Fruit fly (Drosophila melanogaster): ENCODE measurements around the gene CG32603.

The CG32603 gene

DNA sequence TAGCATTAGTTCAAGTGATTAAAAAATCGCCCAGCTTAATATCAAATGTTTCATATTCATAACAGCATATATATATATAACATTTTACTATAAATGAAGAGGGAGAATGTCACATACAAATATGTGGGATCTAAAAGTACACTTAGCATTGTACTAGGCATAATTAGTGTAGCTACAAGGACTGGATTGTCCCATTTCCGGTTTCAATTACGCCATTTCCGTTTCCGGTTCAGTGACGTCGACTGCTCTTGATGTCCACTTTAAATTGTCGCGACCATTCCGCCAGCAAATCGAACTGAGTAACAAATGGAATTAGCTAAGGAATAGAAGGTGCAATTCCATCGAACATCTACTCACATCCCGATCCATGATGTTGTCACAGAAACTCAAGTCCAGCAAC is 50.1 kb downstream of the CG32603 start (continued):
- TF ChIP-seq CG11093 (GFP tag; IDR thresholded peaks at IDR 0.05) (no peak), lbe (GFP tag; optimal IDR thresholded peaks at IDR 0.05) (no peak), dan (GFP tag; IDR thresholded peaks at IDR 0.05) (no peak), az2 (GFP tag; optimal IDR thresholded peaks at IDR 0.05) (no peak), CG1233 (GFP tag; optimal IDR thresholded peaks at IDR 0.05) (peak; percentile 12), jigr1 (GFP tag; IDR thresholded peaks at IDR 0.05) (no peak), zfh2 (GFP tag; optimal IDR thresholded peaks at IDR 0.05) (no peak), ci (GFP tag; IDR thresholded peaks at IDR 0.05) (peak; percentile 54; the same call in 2 of the 3 replicates), Fer3 (tag; optimal IDR thresholded peaks at IDR 0.05) (no peak), Deaf1 (tag; optimal IDR thresholded peaks at IDR 0.05) (no peak), NfI (GFP tag; optimal IDR thresholded peaks at IDR 0.05) (no peak), prd (optimal IDR thresholded peaks at IDR 0.05) (no peak), prd (GFP tag; IDR thresholded peaks at IDR 0.05) (no peak), Oaz (GFP tag; IDR thresholded peaks at IDR 0.05) (no peak), onecut (GFP tag; IDR thresholded peaks at IDR 0.05) (no peak), peb (GFP tag; IDR thresholded peaks at IDR 0.05) (no peak), CG2116 (GFP tag; optimal IDR thresholded peaks at IDR 0.05) (peak; percentile 11), CG2202 (tag; optimal IDR thresholded peaks at IDR 0.05) (peak; percentile 22), tin (GFP tag; optimal IDR thresholded peaks at IDR 0.05) (no peak), CG15073 (GFP tag; optimal IDR thresholded peaks at IDR 0.05) (no peak), ac (GFP tag; optimal IDR thresholded peaks at IDR 0.05) (peak; percentile 7), corto (GFP tag; optimal IDR thresholded peaks at IDR 0.05) (no peak), CG6254 (GFP tag; optimal IDR thresholded peaks at IDR 0.05) (no peak), Hmr (GFP tag; optimal IDR thresholded peaks at IDR 0.05) (no peak), Poxn (GFP tag; IDR thresholded peaks at IDR 0.05) (no peak), Lpt (GFP tag; optimal IDR thresholded peaks at IDR 0.05) (no peak), Ets97D (GFP tag; optimal IDR thresholded peaks at IDR 0.05) (peak; percentile 82), CG11247 (GFP tag; IDR thresholded peaks at IDR 0.05) (no peak), CG18476 (GFP tag; optimal IDR thresholded peaks at IDR 0.05) (no peak), sens (GFP tag) (peak; percentile 3), Blimp-1 (GFP tag; optimal IDR thresholded peaks at IDR 0.05) (no peak), Hr78 (GFP tag; optimal IDR thresholded peaks at IDR 0.05) (no peak), CG4424 (GFP tag; optimal IDR thresholded peaks at IDR 0.05) (no peak), lab (GFP tag; optimal IDR thresholded peaks at IDR 0.05) (no peak), Hr39 (optimal IDR thresholded peaks at IDR 0.05) (no peak), CG4360 (GFP tag; IDR thresholded peaks at IDR 0.05) (no peak), kah (GFP tag; optimal IDR thresholded peaks at IDR 0.05) (no peak), Med (GFP tag) (peak; percentile 53), CG2875 (GFP tag; optimal IDR thresholded peaks at IDR 0.05) (peak; percentile 14), gcm (GFP tag; optimal IDR thresholded peaks at IDR 0.05) (peak; percentile 58), maf-S (GFP tag; optimal IDR thresholded peaks at IDR 0.05) (no peak), CG15696 (tag; optimal IDR thresholded peaks at IDR 0.05) (no peak), trh (GFP tag; optimal IDR thresholded peaks at IDR 0.05) (no peak), fd96Cb (tag; optimal IDR thresholded peaks at IDR 0.05) (no peak), CG9437 (GFP tag; optimal IDR thresholded peaks at IDR 0.05) (peak; percentile 30), CG8290 (GFP tag; optimal IDR thresholded peaks at IDR 0.05) (no peak), CG8290 (tag; optimal IDR thresholded peaks at IDR 0.05) (no peak), CG14014 (GFP tag; IDR thresholded peaks at IDR 0.05) (no peak), CG16813 (GFP tag; IDR thresholded peaks at IDR 0.05; ENCODE audit: partially characterized antibody) (no peak), klu (GFP tag; IDR thresholded peaks at IDR 0.05) (no peak), CG14441 (GFP tag; IDR thresholded peaks at IDR 0.05) (no peak), wek (GFP tag; optimal IDR thresholded peaks at IDR 0.05) (peak; percentile 74), sima (GFP tag; optimal IDR thresholded peaks at IDR 0.05) (no peak)
